Worm (Caenorhabditis elegans) whole organism, young adult: Measurements from ENCODE around the gene prp-21.
A peak's percentile ranks its signal among the peaks of the same experiment; 100 is the strongest.
"Not testable (repeated sequence)": the region's sequence is repeated elsewhere in the genome, so short reads cannot be mapped to it uniquely, and the experiment has no call there.

ENCODE experiments used
- D2030.7 ChIP-seq: fragments of 200-800 bp; sonication (Bioruptor generic); IDR thresholded peaks from 2 replicates; pipeline ENCODE4 v1.3.6; 2022; ENCODE audit warnings: missing genetic modification reagents, missing genetic modification characterization, missing compliant biosample characterization
- F33H1.4 ChIP-seq: fragments of 200-800 bp; sonication (Bioruptor generic); IDR thresholded peaks from 2 replicates; pipeline ENCODE4 v1.3.6; 2022; ENCODE audit warnings: missing genetic modification reagents, missing genetic modification characterization, missing compliant biosample characterization
- F55B11.4 ChIP-seq: sonication (generic microtip); optimal IDR thresholded peaks from 2 replicates; lab custom pipeline; 2016; ENCODE audit warnings: missing compliant biosample characterization, missing genetic modification characterization, borderline replicate concordance; ENCODE audit not compliant: insufficient read depth
- F57A8.1 ChIP-seq: fragments of 200-800 bp; sonication (Bioruptor generic); optimal IDR thresholded peaks from 2 replicates; lab custom pipeline; 2018; ENCODE audit warnings: mild to moderate bottlenecking, missing genetic modification characterization, moderate library complexity, missing compliant biosample characterization
- F57C9.4 ChIP-seq: sonication (generic microtip); optimal IDR thresholded peaks from 2 replicates; lab custom pipeline; 2017; ENCODE audit warnings: mild to moderate bottlenecking, missing genetic modification characterization, missing compliant biosample characterization
- K11D2.4 ChIP-seq: fragments of 200-800 bp; sonication (Bioruptor generic); IDR thresholded peaks from 2 replicates; pipeline ENCODE4 v1.3.6; 2022; ENCODE audit warnings: missing genetic modification reagents, missing genetic modification characterization, missing compliant biosample characterization
- aptf-2 ChIP-seq: fragments of 200-800 bp; sonication (Bioruptor generic); conservative IDR thresholded peaks from 2 replicates; pipeline ENCODE4 v1.3.6; 2022; ENCODE audit warnings: missing genetic modification reagents, missing genetic modification characterization, missing compliant biosample characterization
- attf-3 ChIP-seq: fragments of 200-800 bp; sonication (Bioruptor generic); conservative IDR thresholded peaks from 2 replicates; pipeline ENCODE4 v1.3.6; 2022; ENCODE audit warnings: missing genetic modification reagents, missing genetic modification characterization, missing compliant biosample characterization
- attf-5 ChIP-seq: fragments of 200-800 bp; sonication (Bioruptor generic); optimal IDR thresholded peaks from 2 replicates; lab custom pipeline; 2018; ENCODE audit warnings: mild to moderate bottlenecking, missing genetic modification characterization, missing compliant biosample characterization
- cebp-1 ChIP-seq, 2 experiments: fragments of 200-800 bp in 1 of 2; sonication (Bioruptor generic) in 1 of 2; sonication (generic microtip) in 1 of 2; IDR thresholded peaks in 1 of 2; optimal IDR thresholded peaks in 1 of 2; 2 replicates each; pipeline versions ENCODE4 v1.3.6 to Lab custom; 2017 to 2022; ENCODE audit warnings: missing compliant biosample characterization in 2 of 2, missing genetic modification characterization in 2 of 2, mild to moderate bottlenecking in 1 of 2, missing genetic modification reagents in 1 of 2, moderate library complexity in 1 of 2
- ceh-58 ChIP-seq: fragments of 200-800 bp; sonication (Bioruptor generic); IDR thresholded peaks from 2 replicates; pipeline ENCODE4 v1.3.6; 2022; ENCODE audit warnings: missing genetic modification characterization, missing compliant biosample characterization
- ceh-79 ChIP-seq: sonication (generic microtip); optimal IDR thresholded peaks from 2 replicates; lab custom pipeline; 2017; ENCODE audit warnings: mild to moderate bottlenecking, missing genetic modification characterization, missing compliant biosample characterization
- dox-1 ChIP-seq: fragments of 200-800 bp; sonication (Bioruptor generic); IDR thresholded peaks from 2 replicates; pipeline ENCODE4 v1.3.6; 2022; ENCODE audit warnings: missing genetic modification reagents, missing genetic modification characterization, missing compliant biosample characterization
- efl-1 ChIP-seq: fragments of 150-350 bp; optimal IDR thresholded peaks from 2 replicates; lab custom pipeline; 2014; ENCODE audit warnings: missing biosample characterization, missing genetic modification reagents, missing genetic modification characterization
- egl-18 ChIP-seq: fragments of 200-800 bp; sonication (Bioruptor generic); IDR thresholded peaks from 2 replicates; pipeline ENCODE4 v1.3.6; 2022; ENCODE audit warnings: missing genetic modification reagents, missing genetic modification characterization, missing compliant biosample characterization
- egrh-3 ChIP-seq: fragments of 200-800 bp; sonication (Bioruptor generic); IDR thresholded peaks from 2 replicates; pipeline ENCODE4 v1.3.6; 2022; ENCODE audit warnings: missing genetic modification reagents, missing genetic modification characterization, missing compliant biosample characterization
- him-1 ChIP-seq: sonication (generic microtip); optimal IDR thresholded peaks from 2 replicates; lab custom pipeline; 2016; ENCODE audit warnings: missing genotype, missing genetic modification reagents, missing genetic modification characterization, missing compliant biosample characterization
- hmg-1.2 ChIP-seq: fragments of 200-800 bp; sonication (Bioruptor generic); IDR thresholded peaks from 2 replicates; pipeline ENCODE4 v1.3.6; 2022; ENCODE audit warnings: missing genetic modification reagents, missing genetic modification characterization, missing compliant biosample characterization
- hsf-1 ChIP-seq: fragments of 200-800 bp; sonication (Bioruptor generic); IDR thresholded peaks from 2 replicates; pipeline ENCODE4 v1.3.6; 2022; ENCODE audit warnings: missing genetic modification reagents, missing genetic modification characterization, missing compliant biosample characterization
- lag-1 ChIP-seq: fragments of 200-800 bp; sonication (Bioruptor generic); IDR thresholded peaks from 2 replicates; pipeline ENCODE4 v1.3.6; 2022; ENCODE audit warnings: missing genetic modification reagents, missing genetic modification characterization, missing compliant biosample characterization
- let-607 ChIP-seq, 2 experiments: fragments of 200-800 bp in 1 of 2; sonication (Bioruptor generic) in 1 of 2; sonication (generic microtip) in 1 of 2; optimal IDR thresholded peaks; 2 replicates each; lab custom pipeline; 2016 to 2018; ENCODE audit warnings: mild to moderate bottlenecking in 2 of 2, missing compliant biosample characterization in 2 of 2, missing genetic modification characterization in 2 of 2, moderate library complexity in 2 of 2, missing genotype in 1 of 2
- madf-8 ChIP-seq: fragments of 200-800 bp; sonication (Bioruptor generic); conservative IDR thresholded peaks from 2 replicates; pipeline ENCODE4 v1.3.6; 2022; ENCODE audit warnings: missing genetic modification reagents, missing genetic modification characterization, missing compliant biosample characterization
- nfya-1 ChIP-seq: sonication (generic microtip); optimal IDR thresholded peaks from 2 replicates; lab custom pipeline; 2017; ENCODE audit warnings: antibody characterized with exemption, missing compliant biosample characterization, missing genetic modification characterization, borderline replicate concordance; ENCODE audit not compliant: insufficient read depth
- pha-4 ChIP-seq: fragments of 150-350 bp; sonication (generic microtip); optimal IDR thresholded peaks from 2 replicates; lab custom pipeline; 2014; ENCODE audit warnings: missing biosample characterization, missing genetic modification reagents, missing genetic modification characterization
- sdz-38 ChIP-seq: sonication (generic microtip); optimal IDR thresholded peaks from 2 replicates; lab custom pipeline; 2016; ENCODE audit warnings: missing genotype, missing genetic modification characterization, missing compliant biosample characterization
- sea-2 ChIP-seq: fragments of 200-800 bp; sonication (Bioruptor generic); IDR thresholded peaks from 2 replicates; pipeline ENCODE4 v1.3.6; 2022; ENCODE audit warnings: missing genetic modification characterization, missing compliant biosample characterization
- snpc-1.1 ChIP-seq: sonication (generic microtip); optimal IDR thresholded peaks from 2 replicates; lab custom pipeline; 2017; ENCODE audit warnings: missing genetic modification characterization, mild to moderate bottlenecking, missing compliant biosample characterization, antibody characterized with exemption, moderate library complexity, missing genotype, missing genetic modification reagents; ENCODE audit not compliant: insufficient read depth
- snpc-1.3 ChIP-seq: sonication (generic microtip); optimal IDR thresholded peaks from 2 replicates; lab custom pipeline; 2017; ENCODE audit warnings: missing genetic modification characterization, mild to moderate bottlenecking, missing compliant biosample characterization, antibody characterized with exemption, moderate library complexity, missing genotype, missing genetic modification reagents; ENCODE audit not compliant: insufficient read depth
- somi-1 ChIP-seq: fragments of 200-800 bp; sonication (Bioruptor generic); optimal IDR thresholded peaks from 2 replicates; lab custom pipeline; 2018; ENCODE audit warnings: mild to moderate bottlenecking, missing genetic modification characterization, missing compliant biosample characterization
- tbx-9 ChIP-seq: sonication (generic microtip); optimal IDR thresholded peaks from 2 replicates; lab custom pipeline; 2016; ENCODE audit warnings: borderline replicate concordance, missing genetic modification characterization, inconsistent platforms, missing compliant biosample characterization
- tlf-1 ChIP-seq: fragments of 200-800 bp; sonication (Bioruptor generic); optimal IDR thresholded peaks from 2 replicates; lab custom pipeline; 2018; ENCODE audit warnings: mild to moderate bottlenecking, missing genetic modification characterization, missing compliant biosample characterization
- xnd-1 ChIP-seq: sonication (generic microtip); optimal IDR thresholded peaks from 2 replicates; lab custom pipeline; 2016; ENCODE audit warnings: missing genotype, missing genetic modification reagents, missing genetic modification characterization, missing compliant biosample characterization

prp-21 gene

DNA sequence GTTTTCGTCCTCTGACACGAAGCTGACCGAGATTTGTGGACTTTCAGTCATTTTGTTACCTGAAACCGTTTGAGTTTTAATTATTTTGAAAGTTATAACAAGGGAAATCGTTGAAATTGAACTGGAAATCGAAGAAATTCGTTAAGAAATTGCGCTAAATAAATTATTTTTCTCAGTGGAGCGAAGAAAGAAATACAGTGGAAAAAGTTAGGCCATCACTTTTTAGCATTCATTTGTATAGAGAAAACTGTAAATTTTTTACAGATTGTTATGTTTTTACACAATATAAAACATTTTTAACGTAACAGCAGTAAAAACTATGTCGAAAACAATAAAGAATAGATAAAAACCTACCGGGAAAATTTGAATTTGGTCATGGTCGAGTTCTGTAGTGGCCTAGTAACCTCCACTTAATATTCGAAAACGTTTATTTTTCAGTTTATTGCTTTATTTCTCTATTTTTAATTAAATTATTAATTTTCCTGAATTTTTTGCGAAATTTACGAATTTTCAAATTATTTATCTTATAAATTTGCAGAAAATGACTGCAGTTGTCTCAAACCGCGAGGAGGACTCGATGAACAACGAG, at the start of gene prp-21, which contains the start of gene gldi-1:
prp-21 (plus strand) TSS at position 539 of the 589 bp plus-strand sequence.
gldi-1 (minus strand) TSS at position 51 of the 589 bp plus-strand sequence.
- TF ChIP-seq tlf-1 (GFP tag; lab: Kevin White, UChicago) (no peak), lag-1 (GFP tag; lab: Robert Waterston, UW) (no peak), attf-3 (no peak), cebp-1 (GFP tag; IDR thresholded peaks at IDR 0.05; lab: Robert Waterston, UW) (no peak), cebp-1 (tag; optimal IDR thresholded peaks at IDR 0.05; lab: Kevin White, UChicago) (no peak), dox-1 (GFP tag; lab: Robert Waterston, UW) (no peak), D2030.7 (no peak), hmg-1.2 (GFP tag; lab: Robert Waterston, UW) (peak; percentile 8; the same call in 1 of the 2 replicates), K11D2.4 (no peak), efl-1 (GFP tag; lab: Kevin White, UChicago) (peak; percentile 9), attf-5 (no peak)

ce11 chrII:437279-437678, 47.4 kb upstream of the prp-21 start:
- no peak for TF ChIP-seq sdz-38 (tag; lab: Kevin White, UChicago)
- peak; percentile 57; the same call in 1 of the 2 replicates for TF ChIP-seq madf-8 (GFP tag; lab: Robert Waterston, UW)
- TF ChIP-seq let-607 (tag; optimal IDR thresholded peaks at IDR 0.05; lab: Kevin White, UChicago): no peak
- no peak for TF ChIP-seq egrh-3 (GFP tag; lab: Robert Waterston, UW)
- no peak for TF ChIP-seq snpc-1.1 (tag; lab: Kevin White, UChicago)
- TF ChIP-seq egl-18 (GFP tag; lab: Robert Waterston, UW): no peak
- TF ChIP-seq F55B11.4 (tag; lab: Kevin White, UChicago): no peak
- TF ChIP-seq pha-4: no peak
- no peak for TF ChIP-seq ceh-58 (GFP tag; lab: Robert Waterston, UW)
- no peak for TF ChIP-seq attf-3
- TF ChIP-seq hsf-1 (GFP tag; lab: Robert Waterston, UW): peak; percentile 87
- peak; percentile 58 for TF ChIP-seq xnd-1 (tag; lab: Kevin White, UChicago)
- TF ChIP-seq sea-2: no peak
- TF ChIP-seq him-1 (tag; lab: Kevin White, UChicago): no peak
- TF ChIP-seq ceh-79 (tag; lab: Kevin White, UChicago): no peak
- TF ChIP-seq aptf-2 (GFP tag; lab: Robert Waterston, UW): no peak
- TF ChIP-seq F57C9.4: no peak
- no peak for TF ChIP-seq nfya-1 (tag; lab: Kevin White, UChicago)
- TF ChIP-seq somi-1 (GFP tag; lab: Kevin White, UChicago): no peak
- TF ChIP-seq efl-1 (GFP tag; lab: Kevin White, UChicago): peak; percentile 8
- TF ChIP-seq, all 124 proteins: peak for 4

DNA sequence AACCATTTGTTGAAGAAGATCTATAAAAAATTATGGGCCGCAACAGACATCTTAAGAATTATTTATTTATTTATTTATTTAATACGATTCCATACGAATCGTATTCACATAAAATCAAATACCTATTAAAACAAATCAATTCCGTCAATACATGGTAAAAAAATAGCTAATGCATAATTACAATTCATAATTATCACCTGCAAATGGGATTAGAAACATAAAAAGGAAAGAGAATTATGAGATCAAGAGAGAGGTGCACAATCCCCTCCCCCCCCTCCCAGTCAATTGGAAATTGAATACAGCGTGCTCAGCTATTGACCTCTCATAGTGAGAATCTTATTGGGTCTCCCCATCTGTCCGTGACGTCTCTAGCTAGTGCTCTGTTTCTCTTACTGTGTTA, 43.6 kb upstream of the prp-21 start, which contains the start of gene C24H12.1:
C24H12.1 (plus strand) TSS at position 301 of the 400 bp plus-strand sequence.
- TF ChIP-seq snpc-1.3 (tag; lab: Kevin White, UChicago); tbx-9 (tag; lab: Kevin White, UChicago); F57A8.1 (GFP tag; lab: Kevin White, UChicago): not testable (repeated sequence)

DNA sequence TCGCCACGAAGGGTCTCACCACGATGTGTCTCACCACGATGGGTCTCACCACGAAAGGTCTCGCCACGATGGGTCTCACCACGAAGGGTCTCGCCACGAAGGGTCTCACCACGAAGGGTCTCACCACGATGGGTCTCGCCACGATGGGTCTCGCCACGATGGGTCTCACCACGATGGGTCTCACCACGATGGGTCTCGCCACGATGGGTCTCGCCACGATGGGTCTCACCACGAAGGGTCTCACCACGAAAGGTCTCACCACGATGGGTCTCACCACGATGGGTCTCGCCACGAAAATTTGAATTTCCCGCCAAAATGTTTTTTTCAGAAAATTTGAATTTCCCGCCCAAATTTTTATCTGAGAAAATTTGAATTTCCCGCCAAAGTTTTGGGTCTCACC, 32.5 kb upstream of the prp-21 start:
- TF ChIP-seq F33H1.4: peak; percentile 64
- peak; percentile 54; the same call in 1 of the 2 replicates for TF ChIP-seq egrh-3 (GFP tag; lab: Robert Waterston, UW)
